Worm (Caenorhabditis elegans) whole organism, L2 larva: ENCODE data around the gene set-30.

ENCODE experiments used
- C34F6.9 ChIP-seq: fragments of 150-350 bp; optimal IDR thresholded peaks from 2 replicates; lab custom pipeline; 2014; ENCODE audit warnings: missing biosample characterization, missing genetic modification characterization
- ZK546.5 ChIP-seq: sonication (generic microtip); optimal IDR thresholded peaks from 2 replicates; lab custom pipeline; 2017; ENCODE audit warnings: missing biosample characterization, missing genetic modification characterization
- alr-1 ChIP-seq: fragments of 150-350 bp; optimal IDR thresholded peaks from 2 replicates; lab custom pipeline; 2014; ENCODE audit warnings: missing biosample characterization, missing genetic modification characterization
- ama-1 ChIP-seq: fragments of 150-350 bp; optimal IDR thresholded peaks from 2 replicates; lab custom pipeline; 2018; ENCODE audit warnings: inconsistent platforms
- crh-2 ChIP-seq: sonication (generic microtip); optimal IDR thresholded peaks from 2 replicates; lab custom pipeline; 2017; ENCODE audit warnings: missing biosample characterization, missing genetic modification characterization
- egl-27 ChIP-seq: sonication (generic microtip); optimal IDR thresholded peaks from 3 replicates; lab custom pipeline; 2017; ENCODE audit warnings: missing biosample characterization, missing genetic modification reagents, missing genetic modification characterization
- elt-3 ChIP-seq: sonication (generic microtip); optimal IDR thresholded peaks from 2 replicates; lab custom pipeline; 2017; ENCODE audit warnings: missing biosample characterization, missing genetic modification characterization
- lin-39 ChIP-seq: fragments of 150-350 bp; optimal IDR thresholded peaks from 2 replicates; lab custom pipeline; 2014; ENCODE audit warnings: missing biosample characterization, missing genetic modification reagents, missing genetic modification characterization
- mab-5 ChIP-seq: fragments of 150-350 bp; optimal IDR thresholded peaks from 2 replicates; lab custom pipeline; 2014; ENCODE audit warnings: missing biosample characterization, missing genetic modification characterization
- mbf-1 ChIP-seq: sonication (generic microtip); optimal IDR thresholded peaks from 2 replicates; lab custom pipeline; 2017; ENCODE audit warnings: missing biosample characterization, missing genetic modification characterization
- nhr-129 ChIP-seq: fragments of 150-350 bp; optimal IDR thresholded peaks from 2 replicates; lab custom pipeline; 2014; ENCODE audit warnings: missing biosample characterization, missing genetic modification characterization
- nhr-237 ChIP-seq: fragments of 150-350 bp; optimal IDR thresholded peaks from 2 replicates; lab custom pipeline; 2014; ENCODE audit warnings: missing biosample characterization, missing genetic modification characterization
- sma-3 ChIP-seq: sonication (generic microtip); optimal IDR thresholded peaks from 2 replicates; lab custom pipeline; 2016; ENCODE audit warnings: missing genetic modification reagents, missing genetic modification characterization, missing compliant biosample characterization
- snpc-4 ChIP-seq: fragments of 150-350 bp; optimal IDR thresholded peaks from 2 replicates; lab custom pipeline; 2014; ENCODE audit warnings: missing biosample characterization, missing genetic modification characterization
- unc-62 ChIP-seq: fragments of 150-350 bp; optimal IDR thresholded peaks from 2 replicates; lab custom pipeline; 2014; ENCODE audit warnings: missing biosample characterization, missing genetic modification reagents, missing genetic modification characterization
- ztf-1 ChIP-seq: fragments of 200-800 bp; sonication (Bioruptor generic); conservative IDR thresholded peaks from 2 replicates; pipeline ENCODE4 v1.3.6; 2022; ENCODE audit warnings: missing genetic modification characterization, missing compliant biosample characterization
- ztf-11 ChIP-seq: sonication (generic microtip); optimal IDR thresholded peaks from 2 replicates; lab custom pipeline; 2017; ENCODE audit warnings: missing biosample characterization, missing genetic modification characterization
- ztf-4 ChIP-seq: fragments of 150-350 bp; optimal IDR thresholded peaks from 2 replicates; lab custom pipeline; 2014; ENCODE audit warnings: missing biosample characterization, missing genetic modification characterization

Gene set-30

ce11 chrX:5038812-5039211, 39.7 kb downstream of the set-30 start:
- TF ChIP-seq egl-27 (tag; lab: Kevin White, UChicago) = no peak
- TF ChIP-seq, all 48 proteins: peak for 0

ce11 chrX:5040038-5040437, 41.0 kb downstream of the set-30 start:
- TF ChIP-seq nhr-237 (tag; lab: Kevin White, UChicago) (no peak), ztf-11 (tag; lab: Kevin White, UChicago) (no peak), mbf-1 (no peak), ama-1 (lab: Kevin White, UChicago) (no peak), unc-62 (GFP tag; lab: Kevin White, UChicago) (no peak), ztf-1 (GFP tag; lab: Robert Waterston, UW) (no peak), elt-3 (tag; lab: Kevin White, UChicago) (no peak), nhr-129 (tag; lab: Kevin White, UChicago) (no peak)

ce11 chrX:5043887-5044286, 44.8 kb downstream of the set-30 start, which contains the start of gene Y64H9A.2:
TSS of gene Y64H9A.2 (plus strand) at chrX:5043976.
- no peak for TF ChIP-seq sma-3 (GFP tag; lab: Kevin White, UChicago)
- TF ChIP-seq snpc-4 (tag; lab: Kevin White, UChicago) = no peak
- TF ChIP-seq unc-62 (GFP tag; lab: Kevin White, UChicago) = no peak
- no peak for TF ChIP-seq crh-2 (tag; lab: Kevin White, UChicago)
- TF ChIP-seq alr-1 (tag; lab: Kevin White, UChicago) = no peak
- no peak for TF ChIP-seq ama-1 (lab: Kevin White, UChicago)
- no peak for TF ChIP-seq lin-39 (tag; lab: Kevin White, UChicago)
- TF ChIP-seq ztf-4 = no peak
- no peak for TF ChIP-seq mab-5 (tag; lab: Kevin White, UChicago)
- TF ChIP-seq C34F6.9 (tag; lab: Kevin White, UChicago) = no peak
- TF ChIP-seq ZK546.5 (tag; lab: Kevin White, UChicago) = no peak
